Worm (Caenorhabditis elegans) whole organism, L4 larva: ENCODE data around the gene ucr-2.2.

Experiments used
- F10B5.3 ChIP-seq: sonication (generic microtip); optimal IDR thresholded peaks from 2 replicates; lab custom pipeline; 2016; ENCODE audit warnings: mild to moderate bottlenecking, missing genetic modification characterization, missing compliant biosample characterization
- T20F7.1 ChIP-seq: fragments of 200-800 bp; sonication (Bioruptor generic); optimal IDR thresholded peaks from 2 replicates; lab custom pipeline; 2018; ENCODE audit warnings: mild to moderate bottlenecking, missing genetic modification characterization, missing compliant biosample characterization
- aha-1 ChIP-seq: fragments of 150-350 bp; peaks from one replicate; lab custom pipeline; 2014; ENCODE audit warnings: missing biosample characterization, missing genetic modification characterization
- attf-4 ChIP-seq: sonication (generic microtip); optimal IDR thresholded peaks from 3 replicates; lab custom pipeline; 2017; ENCODE audit warnings: missing biosample characterization, missing genetic modification characterization
- daf-16 ChIP-seq, 3 experiments: sonication (generic microtip); optimal IDR thresholded peaks; 2 replicates each; lab custom pipeline; 2016 to 2017; ENCODE audit warnings: missing genetic modification characterization in 3 of 3, missing genetic modification reagents in 3 of 3, mild to moderate bottlenecking in 2 of 3, missing compliant biosample characterization in 2 of 3, missing biosample characterization in 1 of 3, moderate library complexity in 1 of 3
- dmd-6 ChIP-seq: fragments of 200-800 bp; sonication (Bioruptor generic); IDR thresholded peaks from 2 replicates; pipeline ENCODE4 v1.3.6; 2022; ENCODE audit warnings: missing genetic modification reagents, missing genetic modification characterization, missing compliant biosample characterization
- dmd-9 ChIP-seq: fragments of 200-800 bp; sonication (Bioruptor generic); IDR thresholded peaks from 2 replicates; pipeline ENCODE4 v1.3.6; 2022; ENCODE audit warnings: missing genetic modification reagents, missing genetic modification characterization, missing compliant biosample characterization
- dpl-1 ChIP-seq: fragments of 150-350 bp; optimal IDR thresholded peaks from 2 replicates; lab custom pipeline; 2014; ENCODE audit warnings: missing biosample characterization, missing genetic modification reagents, missing genetic modification characterization
- dve-1 ChIP-seq: sonication (generic microtip); optimal IDR thresholded peaks from 2 replicates; lab custom pipeline; 2017; ENCODE audit warnings: antibody characterized with exemption, mild to moderate bottlenecking, missing genetic modification characterization, missing compliant biosample characterization; ENCODE audit not compliant: insufficient read depth
- fos-1 ChIP-seq: fragments of 150-350 bp; optimal IDR thresholded peaks from 2 replicates; lab custom pipeline; 2014; ENCODE audit warnings: missing biosample characterization, missing genetic modification characterization
- hif-1 ChIP-seq, 2 experiments: sonication (generic microtip); optimal IDR thresholded peaks; 2 replicates each; lab custom pipeline; 2016 to 2017; ENCODE audit warnings: missing compliant biosample characterization in 2 of 2, missing genetic modification characterization in 2 of 2, missing genetic modification reagents in 2 of 2, missing genotype in 2 of 2, mild to moderate bottlenecking in 1 of 2
- hlh-11 ChIP-seq: fragments of 200-800 bp; sonication (Bioruptor generic); optimal IDR thresholded peaks from 2 replicates; lab custom pipeline; 2018; ENCODE audit warnings: mild to moderate bottlenecking, missing genetic modification characterization, missing compliant biosample characterization
- hlh-30 ChIP-seq: sonication (generic microtip); optimal IDR thresholded peaks from 2 replicates; lab custom pipeline; 2017; ENCODE audit warnings: antibody characterized with exemption, mild to moderate bottlenecking, missing genetic modification characterization, missing compliant biosample characterization; ENCODE audit not compliant: insufficient read depth
- jun-1 ChIP-seq: fragments of 150-350 bp; optimal IDR thresholded peaks from 2 replicates; lab custom pipeline; 2014; ENCODE audit warnings: missing biosample characterization, missing genetic modification reagents, missing genetic modification characterization
- lin-1 ChIP-seq: fragments of 200-800 bp; sonication (Bioruptor generic); IDR thresholded peaks from 2 replicates; pipeline ENCODE4 v1.3.6; 2022; ENCODE audit warnings: missing genetic modification reagents, missing genetic modification characterization, missing compliant biosample characterization
- lsy-2 ChIP-seq, 2 experiments: fragments of 150-350 bp in 1 of 2; sonication (generic microtip) in 1 of 2; optimal IDR thresholded peaks; 2 replicates each; lab custom pipeline; 2014 to 2017; ENCODE audit warnings: missing biosample characterization in 2 of 2, missing genetic modification characterization in 2 of 2
- madf-5 ChIP-seq, 2 experiments: fragments of 200-800 bp; sonication (Bioruptor generic); IDR thresholded peaks; 2 replicates each; pipeline ENCODE4 v1.3.6; 2022; ENCODE audit warnings: missing compliant biosample characterization in 2 of 2, missing genetic modification characterization in 2 of 2
- mdl-1 ChIP-seq, 2 experiments: fragments of 150-350 bp in 1 of 2; sonication (generic microtip) in 1 of 2; optimal IDR thresholded peaks; 2 replicates each; lab custom pipeline; 2014 to 2017; ENCODE audit warnings: missing biosample characterization in 2 of 2, missing genetic modification characterization in 2 of 2
- mep-1 ChIP-seq: fragments of 150-350 bp; sonication (generic microtip); optimal IDR thresholded peaks from 3 replicates; lab custom pipeline; 2014; ENCODE audit warnings: missing biosample characterization, missing genetic modification characterization
- mes-2 ChIP-seq: sonication (generic microtip); optimal IDR thresholded peaks from 2 replicates; lab custom pipeline; 2016; ENCODE audit warnings: missing genotype, mild to moderate bottlenecking, missing genetic modification characterization, missing compliant biosample characterization; ENCODE audit not compliant: poor library complexity, severe bottlenecking
- mxl-2 ChIP-seq: fragments of 200-800 bp; sonication (Bioruptor generic); conservative IDR thresholded peaks from 2 replicates; pipeline ENCODE4 v1.3.6; 2022; ENCODE audit warnings: missing genetic modification reagents, missing genetic modification characterization, missing compliant biosample characterization
- mxl-3 ChIP-seq: fragments of 200-800 bp; sonication (Bioruptor generic); optimal IDR thresholded peaks from 2 replicates; lab custom pipeline; 2018; ENCODE audit warnings: mild to moderate bottlenecking, missing genetic modification characterization, missing compliant biosample characterization
- nhr-237 ChIP-seq: sonication (generic microtip); optimal IDR thresholded peaks from 2 replicates; lab custom pipeline; 2017; ENCODE audit warnings: missing biosample characterization, missing genetic modification characterization
- nhr-28 ChIP-seq: fragments of 150-350 bp; optimal IDR thresholded peaks from 2 replicates; lab custom pipeline; 2014; ENCODE audit warnings: missing biosample characterization, missing genetic modification characterization
- nhr-48 ChIP-seq: sonication (generic microtip); optimal IDR thresholded peaks from 2 replicates; lab custom pipeline; 2016; ENCODE audit warnings: mild to moderate bottlenecking, missing genetic modification characterization, missing compliant biosample characterization
- nhr-6 ChIP-seq: fragments of 150-350 bp; optimal IDR thresholded peaks from 2 replicates; lab custom pipeline; 2014; ENCODE audit warnings: missing biosample characterization, missing genetic modification characterization
- nhr-77 ChIP-seq: fragments of 150-350 bp; optimal IDR thresholded peaks from 2 replicates; lab custom pipeline; 2014; ENCODE audit warnings: missing biosample characterization, missing genetic modification characterization
- pha-4 ChIP-seq, 2 experiments: fragments of 150-350 bp in 1 of 2; fragments of 200-800 bp in 1 of 2; sonication (Bioruptor generic) in 1 of 2; IDR thresholded peaks in 1 of 2; optimal IDR thresholded peaks in 1 of 2; 2 replicates each; pipeline versions ENCODE4 v1.3.6 to Lab custom; 2014 to 2022; ENCODE audit warnings: missing genetic modification characterization in 2 of 2, missing genetic modification reagents in 2 of 2, missing biosample characterization in 1 of 2, missing compliant biosample characterization in 1 of 2
- php-3 ChIP-seq: fragments of 200-800 bp; sonication (Bioruptor generic); IDR thresholded peaks from 2 replicates; pipeline ENCODE4 v1.3.6; 2022; ENCODE audit warnings: missing genetic modification reagents, missing genetic modification characterization, missing compliant biosample characterization
- pqm-1 ChIP-seq: sonication (generic microtip); optimal IDR thresholded peaks from 2 replicates; lab custom pipeline; 2017; ENCODE audit warnings: missing biosample characterization, missing genetic modification characterization
- rbr-2 ChIP-seq: sonication (generic microtip); optimal IDR thresholded peaks from 2 replicates; lab custom pipeline; 2016; ENCODE audit warnings: missing genotype, missing genetic modification characterization, missing compliant biosample characterization
- saeg-2 ChIP-seq: fragments of 200-800 bp; sonication (Bioruptor generic); IDR thresholded peaks from 2 replicates; pipeline ENCODE4 v1.3.6; 2022; ENCODE audit warnings: missing genetic modification reagents, missing genetic modification characterization, missing compliant biosample characterization
- set-16 ChIP-seq: fragments of 200-800 bp; sonication (Bioruptor generic); IDR thresholded peaks from 2 replicates; pipeline ENCODE4 v1.3.6; 2022; ENCODE audit warnings: missing genetic modification reagents, missing genetic modification characterization, missing compliant biosample characterization
- skn-1 ChIP-seq: fragments of 150-350 bp; optimal IDR thresholded peaks from 2 replicates; lab custom pipeline; 2014; ENCODE audit warnings: missing biosample characterization, missing genetic modification characterization
- snpc-4 ChIP-seq: fragments of 150-350 bp; optimal IDR thresholded peaks from 2 replicates; lab custom pipeline; 2014; ENCODE audit warnings: missing biosample characterization, missing genetic modification characterization
- tra-1 ChIP-seq: fragments of 200-800 bp; sonication (Bioruptor generic); IDR thresholded peaks from 2 replicates; pipeline ENCODE4 v1.3.6; 2022; ENCODE audit warnings: missing genetic modification reagents, missing genetic modification characterization, missing compliant biosample characterization
- vab-7 ChIP-seq: fragments of 200-800 bp; sonication (Bioruptor generic); IDR thresholded peaks from 2 replicates; pipeline ENCODE4 v1.3.6; 2022; ENCODE audit warnings: missing genetic modification reagents, missing genetic modification characterization, missing compliant biosample characterization
- zfp-2 ChIP-seq: sonication (generic microtip); optimal IDR thresholded peaks from 2 replicates; lab custom pipeline; 2016; ENCODE audit warnings: mild to moderate bottlenecking, missing genetic modification characterization, missing compliant biosample characterization
- zfp-3 ChIP-seq: fragments of 200-800 bp; sonication (Bioruptor generic); conservative IDR thresholded peaks from 2 replicates; pipeline ENCODE4 v1.3.6; 2022; ENCODE audit warnings: missing genetic modification reagents, missing genetic modification characterization, missing compliant biosample characterization
- ztf-7 ChIP-seq: fragments of 150-350 bp; optimal IDR thresholded peaks from 2 replicates; lab custom pipeline; 2014; ENCODE audit warnings: missing biosample characterization, missing genetic modification characterization

Gene ucr-2.2

DNA sequence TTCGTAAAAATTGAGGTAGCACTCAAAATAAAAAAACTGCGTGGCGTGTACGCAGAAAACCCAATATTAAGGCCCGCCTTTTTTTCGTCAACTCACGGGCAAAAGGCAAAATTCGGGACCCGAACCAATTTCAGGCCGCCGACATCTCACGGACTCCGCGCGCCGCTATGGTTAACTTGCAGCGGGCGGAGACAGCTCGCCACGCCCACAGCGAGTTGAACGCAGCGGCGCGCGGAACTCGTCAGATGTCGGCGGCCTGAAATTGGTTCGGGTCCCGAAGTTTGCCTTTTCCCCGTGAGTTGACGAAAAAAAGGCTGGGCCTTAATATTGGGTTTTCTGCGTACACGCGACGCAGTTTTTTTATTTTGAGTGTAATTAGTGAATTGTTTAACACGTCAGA lies 47.4 kb downstream of the ucr-2.2 start:
- TF ChIP-seq mxl-2 (GFP tag; lab: Robert Waterston, UW) (no peak), aha-1 (tag; lab: Kevin White, UChicago) (peak; percentile 61), jun-1 (no peak), vab-7 (GFP tag; lab: Robert Waterston, UW) (0 out of 2 replicates have a peak, but pooled peaks have one; percentile 25), set-16 (GFP tag; lab: Robert Waterston, UW) (peak; percentile 80)

DNA sequence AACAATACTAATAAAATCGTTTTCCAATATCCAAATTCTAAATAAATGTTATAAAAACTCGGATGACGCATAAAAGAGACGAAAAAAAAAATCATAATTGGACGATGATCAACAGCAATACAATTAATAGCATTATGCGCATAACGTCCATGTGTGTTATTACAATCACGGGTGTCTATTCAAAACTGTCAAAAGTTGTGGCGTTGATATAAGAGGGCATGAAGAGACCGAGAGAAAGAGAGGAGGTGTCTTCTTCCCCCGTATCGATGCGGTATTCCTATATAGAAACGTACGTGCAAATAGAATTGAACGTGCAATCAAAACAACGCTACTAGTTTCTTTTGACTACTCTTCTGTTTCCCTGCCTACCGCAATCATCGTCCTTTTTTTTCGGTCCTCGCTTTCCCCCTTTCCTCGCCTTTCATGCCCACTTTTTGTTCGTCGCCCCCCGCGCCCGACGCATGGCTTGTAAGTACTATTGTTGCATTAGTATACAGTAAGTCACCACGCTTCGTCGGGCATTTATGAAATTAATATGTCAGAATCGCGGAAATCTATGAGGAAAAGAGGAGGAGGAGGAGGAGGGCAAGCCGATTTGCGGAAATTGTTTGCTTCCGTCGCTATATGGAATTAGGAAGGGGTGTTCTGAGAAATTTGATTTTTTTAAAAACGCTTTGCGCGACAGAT lies 48.3 kb downstream of the ucr-2.2 start:
- TF ChIP-seq dve-1 (peak; percentile 71), nhr-237 (no peak), zfp-2 (tag; lab: Kevin White, UChicago) (no peak), dmd-6 (GFP tag; lab: Robert Waterston, UW) (peak; percentile 70), saeg-2 (GFP tag; lab: Robert Waterston, UW) (no peak), T20F7.1 (GFP tag; lab: Kevin White, UChicago) (peak; percentile 19), ztf-7 (tag; lab: Kevin White, UChicago) (peak; percentile 46), pqm-1 (tag; lab: Kevin White, UChicago) (peak; percentile 20), madf-5 (GFP tag; IDR thresholded peaks at IDR 0.05; lab: Robert Waterston, UW) (no peak), snpc-4 (tag; lab: Kevin White, UChicago) (no peak), hlh-11 (tag; lab: Kevin White, UChicago) (peak; percentile 59), dpl-1 (no peak), hif-1 (tag; optimal IDR thresholded peaks at IDR 0.05; lab: Kevin White, UChicago) (peak in 1 of 2 experiments; percentile 68), fos-1 (tag; lab: Kevin White, UChicago) (no peak), skn-1 (tag; lab: Kevin White, UChicago) (no peak), mdl-1 (tag; optimal IDR thresholded peaks at IDR 0.05; lab: Kevin White, UChicago) (peak in 1 of 2 experiments; percentile 39), rbr-2 (tag; lab: Kevin White, UChicago) (no peak), php-3 (GFP tag; lab: Robert Waterston, UW) (no peak), mxl-3 (peak; percentile 79), hlh-30 (tag; lab: Kevin White, UChicago) (peak; percentile 70), daf-16 (GFP tag; optimal IDR thresholded peaks at IDR 0.05; lab: Kevin White, UChicago) (no peak), daf-16 (tag; optimal IDR thresholded peaks at IDR 0.05; lab: Kevin White, UChicago) (peak; percentile 62), F10B5.3 (tag; lab: Kevin White, UChicago) (no peak), nhr-6 (tag; lab: Kevin White, UChicago) (peak; percentile 0), pha-4 (GFP tag; IDR thresholded peaks at IDR 0.05; lab: Robert Waterston, UW) (no peak), pha-4 (tag; optimal IDR thresholded peaks at IDR 0.05; lab: Kevin White, UChicago) (peak; percentile 81), mes-2 (tag; lab: Kevin White, UChicago) (peak; percentile 26), aha-1 (tag; lab: Kevin White, UChicago) (no peak), mep-1 (peak; percentile 22), dmd-9 (GFP tag; lab: Robert Waterston, UW) (no peak), nhr-28 (tag; lab: Kevin White, UChicago) (peak; percentile 68), tra-1 (0 out of 2 replicates have a peak, but pooled peaks have one; percentile 15), attf-4 (tag; lab: Kevin White, UChicago) (no peak), lin-1 (GFP tag; lab: Robert Waterston, UW) (peak; percentile 42; the same call in 1 of the 2 replicates), zfp-3 (no peak), nhr-77 (peak; percentile 8), jun-1 (no peak), lsy-2 (tag; optimal IDR thresholded peaks at IDR 0.05; lab: Kevin White, UChicago) (peak in 1 of 2 experiments; percentile 40), nhr-48 (tag; lab: Kevin White, UChicago) (peak; percentile 10)
